Worm (Caenorhabditis elegans) whole organism, L3 larva: Measurements from ENCODE around the gene gei-4.

Experiments used
- R02D3.7 ChIP-seq: fragments of 150-350 bp; optimal IDR thresholded peaks from 2 replicates; lab custom pipeline; 2014; ENCODE audit warnings: missing biosample characterization, missing genetic modification characterization
- ZK546.5 ChIP-seq: sonication (generic microtip); optimal IDR thresholded peaks from 2 replicates; lab custom pipeline; 2017; ENCODE audit warnings: missing biosample characterization, missing genetic modification characterization
- aly-2 ChIP-seq: fragments of 150-350 bp; optimal IDR thresholded peaks from 2 replicates; lab custom pipeline; 2014; ENCODE audit warnings: missing biosample characterization, missing genetic modification characterization
- ama-1 ChIP-seq: fragments of 150-350 bp; optimal IDR thresholded peaks from 2 replicates; lab custom pipeline; 2018
- ceh-16 ChIP-seq: sonication (generic microtip); optimal IDR thresholded peaks from 2 replicates; lab custom pipeline; 2017; ENCODE audit warnings: missing biosample characterization, missing genetic modification characterization
- ceh-28 ChIP-seq: fragments of 150-350 bp; optimal IDR thresholded peaks from 2 replicates; lab custom pipeline; 2014; ENCODE audit warnings: missing biosample characterization, missing genetic modification reagents, missing genetic modification characterization
- ceh-9 ChIP-seq: sonication (generic microtip); optimal IDR thresholded peaks from 2 replicates; lab custom pipeline; 2018; ENCODE audit warnings: missing biosample characterization, missing genetic modification characterization
- egl-27 ChIP-seq: sonication (generic microtip); optimal IDR thresholded peaks from 4 replicates; lab custom pipeline; 2017; ENCODE audit warnings: missing biosample characterization, missing genetic modification reagents, missing genetic modification characterization
- egl-5 ChIP-seq: fragments of 150-350 bp; optimal IDR thresholded peaks from 2 replicates; lab custom pipeline; 2017; ENCODE audit warnings: missing biosample characterization, missing genetic modification reagents, missing genetic modification characterization, inconsistent platforms
- elt-1 ChIP-seq: fragments of 150-350 bp; optimal IDR thresholded peaks from 2 replicates; lab custom pipeline; 2014; ENCODE audit warnings: missing biosample characterization, missing genetic modification characterization
- elt-2 ChIP-seq: sonication (generic microtip); optimal IDR thresholded peaks from 2 replicates; lab custom pipeline; 2016; ENCODE audit warnings: missing genetic modification reagents, mild to moderate bottlenecking, missing genetic modification characterization, missing compliant biosample characterization
- elt-3 ChIP-seq, 3 experiments: fragments of 150-350 bp in 1 of 3; sonication (generic microtip) in 2 of 3; optimal IDR thresholded peaks; 2 replicates in 2 of 3; 4 replicates in 1 of 3; lab custom pipeline; 2014 to 2017; ENCODE audit warnings: missing biosample characterization in 3 of 3, missing genetic modification characterization in 3 of 3
- fkh-2 ChIP-seq: fragments of 150-350 bp; optimal IDR thresholded peaks from 2 replicates; lab custom pipeline; 2014; ENCODE audit warnings: missing biosample characterization, missing genetic modification reagents, missing genetic modification characterization
- fos-1 ChIP-seq: fragments of 150-350 bp; optimal IDR thresholded peaks from 2 replicates; lab custom pipeline; 2014; ENCODE audit warnings: missing biosample characterization, missing genetic modification characterization
- hmg-11 ChIP-seq: sonication (generic microtip); optimal IDR thresholded peaks from 2 replicates; lab custom pipeline; 2016; ENCODE audit warnings: missing genetic modification characterization, missing compliant biosample characterization
- lin-15B ChIP-seq: fragments of 150-350 bp; optimal IDR thresholded peaks from 2 replicates; lab custom pipeline; 2014; ENCODE audit warnings: missing biosample characterization, missing genetic modification characterization
- lin-39 ChIP-seq: fragments of 150-350 bp; optimal IDR thresholded peaks from 2 replicates; lab custom pipeline; 2018; ENCODE audit warnings: missing biosample characterization, missing genetic modification reagents, missing genetic modification characterization
- mdl-1 ChIP-seq: fragments of 150-350 bp; optimal IDR thresholded peaks from 2 replicates; lab custom pipeline; 2014; ENCODE audit warnings: missing biosample characterization, missing genetic modification characterization
- mml-1 ChIP-seq: fragments of 150-350 bp; sonication (generic microtip); optimal IDR thresholded peaks from 3 replicates; lab custom pipeline; 2014; ENCODE audit warnings: missing biosample characterization, missing genetic modification characterization
- nfya-1 ChIP-seq: sonication (generic microtip); optimal IDR thresholded peaks from 2 replicates; lab custom pipeline; 2017; ENCODE audit warnings: missing genetic modification characterization, mild to moderate bottlenecking, missing compliant biosample characterization, antibody characterized with exemption, moderate library complexity; ENCODE audit not compliant: insufficient read depth
- nhr-11 ChIP-seq: fragments of 150-350 bp; optimal IDR thresholded peaks from 2 replicates; lab custom pipeline; 2014; ENCODE audit warnings: missing biosample characterization, missing genetic modification characterization
- nhr-12 ChIP-seq: fragments of 150-350 bp; optimal IDR thresholded peaks from 2 replicates; lab custom pipeline; 2014; ENCODE audit warnings: missing biosample characterization, missing genetic modification characterization
- nhr-237 ChIP-seq: fragments of 150-350 bp; optimal IDR thresholded peaks from 2 replicates; lab custom pipeline; 2014; ENCODE audit warnings: missing biosample characterization, missing genetic modification characterization
- nhr-25 ChIP-seq: sonication (generic microtip); optimal IDR thresholded peaks from 2 replicates; lab custom pipeline; 2017; ENCODE audit warnings: missing biosample characterization, missing genetic modification characterization
- nhr-28 ChIP-seq: fragments of 150-350 bp; optimal IDR thresholded peaks from 2 replicates; lab custom pipeline; 2014; ENCODE audit warnings: missing biosample characterization, missing genetic modification characterization
- nhr-43 ChIP-seq: sonication (generic microtip); optimal IDR thresholded peaks from 2 replicates; lab custom pipeline; 2016; ENCODE audit warnings: mild to moderate bottlenecking, missing genetic modification characterization, missing compliant biosample characterization; ENCODE audit not compliant: poor library complexity, severe bottlenecking
- nhr-76 ChIP-seq: fragments of 150-350 bp; sonication (generic microtip); optimal IDR thresholded peaks from 5 replicates; lab custom pipeline; 2014; ENCODE audit warnings: missing biosample characterization, missing genetic modification characterization
- nhr-77 ChIP-seq: fragments of 150-350 bp; optimal IDR thresholded peaks from 2 replicates; lab custom pipeline; 2014; ENCODE audit warnings: missing biosample characterization, missing genetic modification characterization
- pha-4 ChIP-seq: fragments of 150-350 bp; optimal IDR thresholded peaks from 2 replicates; lab custom pipeline; 2014; ENCODE audit warnings: missing biosample characterization, missing genetic modification reagents, missing genetic modification characterization
- pqm-1 ChIP-seq: fragments of 150-350 bp; optimal IDR thresholded peaks from 2 replicates; lab custom pipeline; 2017; ENCODE audit warnings: missing biosample characterization, missing genetic modification characterization, inconsistent platforms
- skn-1 ChIP-seq: fragments of 150-350 bp; optimal IDR thresholded peaks from 2 replicates; lab custom pipeline; 2014; ENCODE audit warnings: missing biosample characterization, missing genetic modification characterization
- snpc-4 ChIP-seq: fragments of 150-350 bp; optimal IDR thresholded peaks from 2 replicates; lab custom pipeline; 2014; ENCODE audit warnings: missing biosample characterization, missing genetic modification characterization
- tbx-2 ChIP-seq: sonication (generic microtip); optimal IDR thresholded peaks from 2 replicates; lab custom pipeline; 2016; ENCODE audit warnings: mild to moderate bottlenecking, missing genetic modification characterization, missing compliant biosample characterization
- unc-39 ChIP-seq: sonication (generic microtip); optimal IDR thresholded peaks from 4 replicates; lab custom pipeline; 2017; ENCODE audit warnings: missing biosample characterization, missing genetic modification characterization
- unc-62 ChIP-seq: fragments of 150-350 bp; sonication (generic microtip); optimal IDR thresholded peaks from 4 replicates; lab custom pipeline; 2014; ENCODE audit warnings: missing biosample characterization, missing genetic modification reagents, missing genetic modification characterization
- ztf-11 ChIP-seq: fragments of 150-350 bp; optimal IDR thresholded peaks from 2 replicates; lab custom pipeline; 2014; ENCODE audit warnings: missing biosample characterization, missing genetic modification characterization
- ztf-4 ChIP-seq: fragments of 150-350 bp; optimal IDR thresholded peaks from 2 replicates; lab custom pipeline; 2014; ENCODE audit warnings: missing biosample characterization, missing genetic modification characterization

The gei-4 gene

DNA sequence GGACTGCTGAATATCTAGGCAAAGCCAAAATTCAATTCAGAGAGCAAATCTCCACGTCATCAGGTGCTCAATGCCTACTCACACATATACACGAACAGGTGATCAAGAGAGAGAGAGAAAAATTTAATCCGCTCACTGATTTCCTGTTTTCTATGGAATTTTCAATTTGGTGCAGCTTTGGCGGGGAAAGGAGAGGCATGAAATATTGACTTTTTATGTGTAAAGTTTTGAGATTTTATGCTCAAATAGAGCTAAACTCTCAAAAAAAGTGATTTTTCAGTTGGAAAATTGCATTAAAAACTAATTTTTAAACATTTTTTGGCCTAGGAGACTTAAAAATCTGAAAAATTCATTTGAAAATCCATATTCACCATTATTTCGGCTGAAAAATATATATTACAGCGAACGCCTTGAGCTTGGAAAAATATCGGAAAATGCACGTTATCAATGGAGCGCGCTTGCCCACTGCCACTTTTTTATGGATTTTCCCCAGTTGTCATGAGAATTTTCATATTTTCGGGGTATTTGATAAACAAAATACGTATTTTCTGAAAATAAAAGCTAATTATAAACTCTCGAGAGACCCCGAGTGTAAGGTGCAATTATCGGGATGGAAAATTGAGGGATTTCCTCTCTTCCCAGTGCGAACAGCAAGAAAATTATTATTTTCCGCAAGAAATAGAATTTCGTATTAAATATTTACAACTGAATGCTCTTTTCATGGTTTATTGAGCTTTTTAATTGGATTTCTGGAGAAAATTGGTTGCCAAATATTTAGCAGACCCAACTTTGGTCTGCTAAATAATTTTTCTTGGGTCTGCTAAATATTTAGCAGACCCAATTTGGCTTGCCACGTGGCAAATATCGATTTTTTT lies 11.0 kb downstream of the gei-4 start (continued):
- TF ChIP-seq ztf-4 (tag; lab: Kevin White, UChicago) (no peak), fkh-2 (tag; lab: Kevin White, UChicago) (no peak), pha-4 (tag; lab: Kevin White, UChicago) (peak; percentile 25), elt-1 (tag; lab: Kevin White, UChicago) (no peak), elt-2 (peak; percentile 27), nhr-11 (tag; lab: Kevin White, UChicago) (no peak), lin-15B (peak; percentile 34), elt-3 (tag; optimal IDR thresholded peaks at IDR 0.05; lab: Kevin White, UChicago) (no peak), egl-5 (tag; lab: Kevin White, UChicago) (no peak), mml-1 (tag; lab: Kevin White, UChicago) (no peak), nhr-76 (tag; lab: Kevin White, UChicago) (no peak), unc-62 (no peak), ceh-28 (tag; lab: Kevin White, UChicago) (peak; percentile 22), aly-2 (tag; lab: Kevin White, UChicago) (no peak), lin-39 (no peak), nhr-12 (tag; lab: Kevin White, UChicago) (no peak), nhr-25 (tag; lab: Kevin White, UChicago) (no peak), snpc-4 (tag; lab: Kevin White, UChicago) (no peak)

DNA sequence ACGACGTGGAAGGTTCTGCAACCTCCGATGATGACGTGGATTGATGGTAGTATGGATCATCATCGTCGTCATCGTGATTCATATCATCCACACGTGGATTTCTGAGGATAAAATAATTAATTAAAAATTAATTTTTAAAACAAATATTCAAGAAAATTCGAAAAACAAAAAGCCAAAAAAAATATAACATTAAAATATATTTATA lies 11.6 kb downstream of the gei-4 start, which contains the start of gene Y50D7A.8:
TSS of gene Y50D7A.8 (minus strand) at position 101 of the 205 bp plus-strand sequence.
- TF ChIP-seq ceh-16 (tag; lab: Kevin White, UChicago), result no peak
- TF ChIP-seq ZK546.5 (tag; lab: Kevin White, UChicago), result no peak
- no peak for TF ChIP-seq nhr-77 (tag; lab: Kevin White, UChicago)
- TF ChIP-seq nhr-237 (tag; lab: Kevin White, UChicago), result no peak
- no peak for TF ChIP-seq hmg-11 (tag; lab: Kevin White, UChicago)
- no peak for TF ChIP-seq mdl-1 (tag; lab: Kevin White, UChicago)
- TF ChIP-seq ztf-11, result no peak
- TF ChIP-seq ceh-9 (tag; lab: Kevin White, UChicago), result no peak
- TF ChIP-seq ceh-28 (tag; lab: Kevin White, UChicago), result no peak
- TF ChIP-seq fkh-2 (tag; lab: Kevin White, UChicago), result no peak
- no peak for TF ChIP-seq egl-27 (tag; lab: Kevin White, UChicago)
- no peak for TF ChIP-seq unc-62
- no peak for TF ChIP-seq nhr-43 (tag; lab: Kevin White, UChicago)
- no peak for TF ChIP-seq unc-39 (tag; lab: Kevin White, UChicago)
- TF ChIP-seq nhr-28, result no peak
- no peak for TF ChIP-seq tbx-2 (tag; lab: Kevin White, UChicago)
- TF ChIP-seq nfya-1 (tag; lab: Kevin White, UChicago), result no peak
- TF ChIP-seq ama-1, result no peak

DNA sequence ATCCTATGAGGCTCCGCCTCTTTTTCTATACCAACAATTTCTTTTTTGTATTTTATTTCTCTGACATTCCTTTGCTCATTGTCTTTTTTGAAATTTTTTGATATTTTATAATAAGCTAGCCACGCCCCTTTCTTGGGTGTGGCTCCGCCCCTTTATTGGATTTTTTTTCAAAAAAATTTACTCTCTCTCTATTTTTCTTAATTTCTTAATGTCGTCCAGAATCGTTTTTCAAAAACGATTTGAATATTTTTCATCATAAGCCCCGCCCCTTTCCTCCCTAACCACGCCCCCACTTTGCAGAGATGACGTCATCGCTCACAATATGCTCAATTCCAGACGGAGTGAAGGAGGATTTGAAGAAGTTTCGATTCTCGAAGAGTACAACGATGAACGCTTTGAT lies 39.4 kb downstream of the gei-4 start, which contains the start of gene Y50D7A.10:
TSS of gene Y50D7A.10 (plus strand) at position 301 of the 400 bp plus-strand sequence.
- TF ChIP-seq fos-1 (tag; lab: Kevin White, UChicago) (no peak), ceh-16 (tag; lab: Kevin White, UChicago) (no peak), hmg-11 (tag; lab: Kevin White, UChicago) (no peak), mml-1 (tag; lab: Kevin White, UChicago) (no peak), lin-15B (no peak)

DNA sequence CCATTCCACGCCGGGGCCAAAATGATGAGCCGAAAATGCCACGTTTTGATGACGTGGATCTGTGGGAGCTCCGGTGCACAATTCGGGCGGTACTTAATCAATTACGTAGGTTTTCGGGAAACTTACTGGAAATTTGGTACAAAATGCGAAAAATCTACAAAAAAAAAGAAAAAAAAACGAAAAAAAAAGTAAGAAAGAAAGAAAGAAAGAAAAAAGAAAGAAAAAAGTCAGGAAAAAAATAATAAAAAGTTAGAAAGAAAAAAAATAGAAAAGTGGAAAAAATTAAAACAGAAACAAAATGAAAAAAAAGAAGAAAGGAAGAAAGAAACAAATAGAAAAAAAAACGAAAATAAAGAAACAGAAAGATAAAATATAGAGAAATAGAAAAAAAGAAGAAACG lies 41.7 kb downstream of the gei-4 start:
- TF ChIP-seq R02D3.7 (tag; lab: Kevin White, UChicago) (no peak), pqm-1 (tag; lab: Kevin White, UChicago) (no peak), elt-3 (tag; optimal IDR thresholded peaks at IDR 0.05; lab: Kevin White, UChicago) (no peak), egl-27 (tag; lab: Kevin White, UChicago) (peak; percentile 45), mdl-1 (tag; lab: Kevin White, UChicago) (no peak), skn-1 (tag; lab: Kevin White, UChicago) (peak; percentile 7)
